Fruit fly (Drosophila melanogaster) whole organism, prepupa: ENCODE results near the gene CG12535.

Source experiments
- CG3032 ChIP-seq: fragments of 200-800 bp; optimal IDR thresholded peaks from 2 replicates; lab custom pipeline; 2019; ENCODE audit warnings: missing biosample characterization, mild to moderate bottlenecking, missing genetic modification characterization, moderate library complexity
- CG31627 ChIP-seq: fragments of 200-800 bp; sonication (Bioruptor generic); optimal IDR thresholded peaks from 3 replicates; lab custom pipeline; 2016; ENCODE audit warnings: missing biosample characterization, missing genetic modification characterization
- CG6854 ChIP-seq: fragments of 200-800 bp; sonication (Bioruptor generic); optimal IDR thresholded peaks from 2 replicates; lab custom pipeline; 2017; ENCODE audit warnings: missing biosample characterization, mild to moderate bottlenecking, missing genetic modification characterization
- CG7368 ChIP-seq: fragments of 200-800 bp; sonication (Bioruptor generic); optimal IDR thresholded peaks from 3 replicates; lab custom pipeline; 2016; ENCODE audit warnings: missing biosample characterization, missing genetic modification characterization
- Eip78C ChIP-seq: fragments of 200-800 bp; sonication (Bioruptor generic); peaks from one replicate; lab custom pipeline; 2016; ENCODE audit warnings: missing biosample characterization, missing genetic modification characterization
- Hr4 ChIP-seq: fragments of 200-800 bp; sonication (Bioruptor generic); optimal IDR thresholded peaks from 3 replicates; lab custom pipeline; 2016; ENCODE audit warnings: missing biosample characterization, missing genetic modification characterization
- eg ChIP-seq: fragments of 200-800 bp; sonication (Bioruptor generic); IDR thresholded peaks from 3 replicates; pipeline ENCODE4 v1.3.6; 2022; ENCODE audit warnings: missing biosample characterization, missing genetic modification characterization
- fkh ChIP-seq: fragments of 200-800 bp; sonication (Bioruptor generic); optimal IDR thresholded peaks from 3 replicates; lab custom pipeline; 2017; ENCODE audit warnings: missing biosample characterization, mild to moderate bottlenecking, missing genetic modification characterization, moderate library complexity
- lz ChIP-seq: fragments of 200-800 bp; sonication (Bioruptor generic); optimal IDR thresholded peaks from 3 replicates; lab custom pipeline; 2016; ENCODE audit warnings: missing biosample characterization, missing genetic modification characterization
- salr ChIP-seq, 2 experiments: fragments of 200-800 bp; sonication (Bioruptor generic); optimal IDR thresholded peaks; 3 replicates each; lab custom pipeline; 2016 to 2018; ENCODE audit warnings: missing biosample characterization in 2 of 2, missing genetic modification characterization in 2 of 2, mild to moderate bottlenecking in 1 of 2
- spab ChIP-seq: fragments of 200-800 bp; sonication (Bioruptor generic); optimal IDR thresholded peaks from 2 replicates; lab custom pipeline; 2017; ENCODE audit warnings: missing biosample characterization, mild to moderate bottlenecking, missing genetic modification characterization, missing genetic modification reagents
- vri ChIP-seq: fragments of 200-800 bp; sonication (Bioruptor generic); optimal IDR thresholded peaks from 3 replicates; lab custom pipeline; 2016; ENCODE audit warnings: missing biosample characterization, mild to moderate bottlenecking, missing genetic modification characterization

- TF ChIP-seq spab (GFP tag; lab: Kevin White, UChicago) (no peak), CG31627 (GFP tag; lab: Kevin White, UChicago) (no peak), eg (GFP tag; lab: Robert Waterston, UW) (0 out of 3 replicates have a peak, but pooled peaks have one; percentile 32), Hr4 (GFP tag; lab: Kevin White, UChicago) (no peak), fkh (GFP tag; lab: Kevin White, UChicago) (no peak), vri (GFP tag; lab: Kevin White, UChicago) (no peak), salr (GFP tag; optimal IDR thresholded peaks at IDR 0.05; lab: Kevin White, UChicago) (no peak), Eip78C (no peak), CG3032 (tag; lab: Kevin White, UChicago) (no peak), CG6854 (no peak), lz (no peak), CG7368 (no peak)
Measured at dm6 chrX:3440506-3440905, 8.2 kb downstream of the CG12535 start.
